Worm (Caenorhabditis elegans) whole organism, L2 larva: ENCODE measurements around the gene tab-1.

Source experiments
- aly-2 ChIP-seq: fragments of 150-350 bp; optimal IDR thresholded peaks from 2 replicates; lab custom pipeline; 2014; ENCODE audit warnings: missing biosample characterization, missing genetic modification characterization
- lin-39 ChIP-seq: fragments of 150-350 bp; optimal IDR thresholded peaks from 2 replicates; lab custom pipeline; 2014; ENCODE audit warnings: missing biosample characterization, missing genetic modification reagents, missing genetic modification characterization

DNA sequence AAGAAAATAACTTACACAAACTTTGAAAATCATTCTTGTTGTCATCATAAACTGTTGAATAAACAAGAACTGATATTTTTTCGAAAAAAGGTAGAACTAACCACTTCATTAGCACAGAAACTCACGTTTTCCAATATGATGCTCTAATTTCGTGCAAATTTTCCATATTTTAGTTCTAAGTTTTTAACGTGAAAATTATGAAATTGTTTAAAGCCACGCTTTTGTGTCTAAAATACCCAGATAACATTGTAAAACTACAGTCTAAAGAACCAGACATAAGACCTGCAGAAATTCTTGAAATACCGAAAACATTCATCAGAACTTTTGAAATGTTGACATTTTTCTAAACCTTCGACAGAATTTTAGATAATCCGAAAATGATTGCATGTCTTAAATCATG, 4.0 kb downstream of the tab-1 start, which contains the start of gene F31E8.5:
- TF ChIP-seq lin-39 (tag; lab: Kevin White, UChicago) (no peak), aly-2 (tag; lab: Kevin White, UChicago) (no peak)
